Fruit fly (Drosophila melanogaster): Measurements from ENCODE around the gene Gale.
A peak's percentile ranks its signal among the peaks of the same experiment; 100 is the strongest.

Gene Gale

DNA sequence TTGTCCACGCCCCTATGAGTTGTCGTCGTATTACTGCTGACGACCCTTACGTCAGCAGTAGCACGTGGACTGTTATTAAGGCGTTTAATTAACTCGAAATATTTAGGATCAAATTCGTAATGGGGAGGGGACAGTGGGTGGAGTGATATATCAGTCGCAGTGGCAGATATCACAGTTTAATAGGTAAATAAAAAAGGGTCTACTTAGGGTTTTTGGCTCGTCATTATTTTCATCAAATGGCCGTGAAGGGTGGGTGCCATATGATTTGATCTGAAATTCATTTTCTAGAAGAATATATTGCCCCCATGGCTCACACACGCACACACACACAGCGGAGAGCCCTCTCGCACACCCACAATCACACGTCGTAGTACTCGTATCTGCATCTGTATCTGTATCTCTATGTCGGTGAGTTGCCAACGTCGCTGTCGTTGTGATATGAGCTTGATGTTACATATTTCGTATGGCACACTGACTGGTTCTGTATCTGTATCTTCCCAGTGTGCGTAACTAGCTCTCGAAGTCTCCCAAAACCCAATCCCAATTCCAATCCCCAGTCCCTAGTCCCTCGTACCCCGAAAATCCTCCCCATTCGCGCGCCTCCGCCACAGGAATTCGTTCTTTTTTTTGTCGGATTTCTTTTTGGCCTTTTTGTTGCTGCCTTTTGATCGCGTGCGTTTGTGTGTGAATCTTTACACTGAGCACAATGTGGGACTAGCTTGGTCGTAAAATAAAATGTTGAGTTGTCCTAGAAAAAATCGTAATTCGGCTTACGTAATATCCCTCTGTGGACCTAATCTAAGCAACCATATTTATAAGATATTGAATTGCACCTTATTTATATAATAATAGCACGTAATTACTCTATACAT is 21.6 kb upstream of the Gale start (continued):
- TF ChIP-seq CG15336 (GFP tag; IDR thresholded peaks at IDR 0.05) = peak; percentile 74
- TF ChIP-seq achi (GFP tag; optimal IDR thresholded peaks at IDR 0.05) = peak; percentile 58
- TF ChIP-seq Gug (GFP tag; IDR thresholded peaks at IDR 0.05) = peak; percentile 77
- TF ChIP-seq fkh (GFP tag; optimal IDR thresholded peaks at IDR 0.05) = peak; percentile 41
- TF ChIP-seq CG6808 (GFP tag; optimal IDR thresholded peaks at IDR 0.05) = peak; percentile 87
- TF ChIP-seq cyc (GFP tag; optimal IDR thresholded peaks at IDR 0.05) = peak; percentile 28
- TF ChIP-seq OdsH (GFP tag; optimal IDR thresholded peaks at IDR 0.05) = peak; percentile 24
- TF ChIP-seq CG11294 (GFP tag; IDR thresholded peaks at IDR 0.05) = peak; percentile 39; the same call in 1 of the 2 replicates
- TF ChIP-seq Blimp-1 (GFP tag; optimal IDR thresholded peaks at IDR 0.05) = peak; percentile 35
- peak; percentile 91 to 95 for TF ChIP-seq ss (GFP tag; optimal IDR thresholded peaks at IDR 0.05)

DNA sequence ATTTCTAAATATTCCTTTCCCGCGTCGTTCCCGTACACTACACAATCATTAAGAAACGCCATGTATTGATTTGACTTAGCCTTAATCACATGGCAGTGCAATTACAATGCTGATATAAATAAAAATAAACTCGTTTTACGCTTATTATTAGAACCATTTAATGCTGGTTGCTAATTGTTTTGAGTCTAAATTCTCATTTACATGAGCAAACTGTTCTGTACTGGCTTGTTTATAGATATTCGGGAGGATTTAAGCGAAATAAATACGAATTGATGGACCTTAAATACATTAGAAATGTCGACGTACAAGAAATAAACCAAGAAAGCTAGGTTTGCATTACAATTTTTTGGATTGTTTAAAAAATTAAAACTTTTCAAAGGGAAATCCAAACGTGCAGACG is 21.0 kb upstream of the Gale start:
- TF ChIP-seq CG11294 (GFP tag; IDR thresholded peaks at IDR 0.05) (no peak), Gug (GFP tag; IDR thresholded peaks at IDR 0.05) (no peak), CG1621 (tag; optimal IDR thresholded peaks at IDR 0.05) (no peak), Smox (GFP tag; optimal IDR thresholded peaks at IDR 0.05) (no peak), Ets96B (tag; optimal IDR thresholded peaks at IDR 0.05) (no peak), CG6854 (GFP tag; optimal IDR thresholded peaks at IDR 0.05) (no peak), spab (GFP tag; optimal IDR thresholded peaks at IDR 0.05) (no peak), CG11902 (GFP tag; optimal IDR thresholded peaks at IDR 0.05) (no peak), ss (GFP tag; optimal IDR thresholded peaks at IDR 0.05) (no peak), CG6792 (GFP tag; optimal IDR thresholded peaks at IDR 0.05) (no peak), CG8632 (GFP tag; optimal IDR thresholded peaks at IDR 0.05) (no peak), CG10669 (GFP tag; optimal IDR thresholded peaks at IDR 0.05) (no peak)

- TF ChIP-seq CG8319 (GFP tag; optimal IDR thresholded peaks at IDR 0.05) (no peak), ss (GFP tag; optimal IDR thresholded peaks at IDR 0.05) (peak; percentile 51 to 76), CG11762 (GFP tag; optimal IDR thresholded peaks at IDR 0.05; ENCODE audit: insufficient read depth) (no peak), Lpt (GFP tag; optimal IDR thresholded peaks at IDR 0.05) (peak; percentile 86), CG16779 (tag; optimal IDR thresholded peaks at IDR 0.05) (peak; percentile 68), OdsH (GFP tag; optimal IDR thresholded peaks at IDR 0.05) (peak; percentile 24), CG32006 (GFP tag; optimal IDR thresholded peaks at IDR 0.05) (peak; percentile 62), CG15336 (GFP tag; IDR thresholded peaks at IDR 0.05) (peak; percentile 74), Sox14 (GFP tag; optimal IDR thresholded peaks at IDR 0.05) (peak; percentile 26), cyc (GFP tag; optimal IDR thresholded peaks at IDR 0.05) (peak; percentile 25), CG8632 (GFP tag; optimal IDR thresholded peaks at IDR 0.05) (no peak), topi (GFP tag; optimal IDR thresholded peaks at IDR 0.05) (peak; percentile 25), Sox102F (GFP tag; optimal IDR thresholded peaks at IDR 0.05) (peak; percentile 28), CG8119 (GFP tag; IDR thresholded peaks at IDR 0.05) (peak; percentile 75), salr (GFP tag; optimal IDR thresholded peaks at IDR 0.05) (peak in 1 of 2 experiments; percentile 5), CG10669 (GFP tag; optimal IDR thresholded peaks at IDR 0.05) (peak; percentile 23), fd85E (GFP tag; optimal IDR thresholded peaks at IDR 0.05) (no peak), Gug (GFP tag; IDR thresholded peaks at IDR 0.05) (peak; percentile 35; the same call in 1 of the 2 replicates), dac (GFP tag; optimal IDR thresholded peaks at IDR 0.05) (no peak), CG6854 (GFP tag; optimal IDR thresholded peaks at IDR 0.05) (peak; percentile 43), CG31627 (GFP tag; optimal IDR thresholded peaks at IDR 0.05) (peak; percentile 44), CG4318 (GFP tag; optimal IDR thresholded peaks at IDR 0.05) (peak; percentile 45), CG3919 (GFP tag; optimal IDR thresholded peaks at IDR 0.05) (no peak), lz (GFP tag; optimal IDR thresholded peaks at IDR 0.05) (peak; percentile 31), Sox15 (GFP tag; optimal IDR thresholded peaks at IDR 0.05) (no peak), CG6163 (GFP tag; IDR thresholded peaks at IDR 0.05) (peak; percentile 66), Hr4 (GFP tag; optimal IDR thresholded peaks at IDR 0.05) (peak; percentile 54), Met (GFP tag; optimal IDR thresholded peaks at IDR 0.05) (peak; percentile 21), acj6 (GFP tag; optimal IDR thresholded peaks at IDR 0.05) (peak; percentile 27), vri (GFP tag; optimal IDR thresholded peaks at IDR 0.05) (peak; percentile 75), Smox (GFP tag; optimal IDR thresholded peaks at IDR 0.05) (no peak), CG7368 (GFP tag; optimal IDR thresholded peaks at IDR 0.05) (peak; percentile 23), Hr38 (GFP tag; optimal IDR thresholded peaks at IDR 0.05) (no peak)
Measured at dm6 chr3L:627819-628601, 20.3 kb upstream of the Gale start.

All from whole organism, prepupa.